Fruit fly (Drosophila melanogaster) whole organism: Measurements from ENCODE around the gene CG46304.
A peak's percentile ranks its signal among the peaks of the same experiment; 100 is the strongest.

Experiments
- CG8478 ChIP-seq: fragments of >200 bp; optimal IDR thresholded peaks from 2 replicates; lab custom pipeline; 2018; ENCODE audit warnings: inconsistent platforms
- pan ChIP-seq: fragments of >200 bp; optimal IDR thresholded peaks from 2 replicates; lab custom pipeline; 2017
- usp ChIP-seq: fragments of >200 bp; optimal IDR thresholded peaks from 2 replicates; lab custom pipeline; 2017; ENCODE audit warnings: missing biosample characterization, missing genetic modification characterization, mixed read lengths

DNA sequence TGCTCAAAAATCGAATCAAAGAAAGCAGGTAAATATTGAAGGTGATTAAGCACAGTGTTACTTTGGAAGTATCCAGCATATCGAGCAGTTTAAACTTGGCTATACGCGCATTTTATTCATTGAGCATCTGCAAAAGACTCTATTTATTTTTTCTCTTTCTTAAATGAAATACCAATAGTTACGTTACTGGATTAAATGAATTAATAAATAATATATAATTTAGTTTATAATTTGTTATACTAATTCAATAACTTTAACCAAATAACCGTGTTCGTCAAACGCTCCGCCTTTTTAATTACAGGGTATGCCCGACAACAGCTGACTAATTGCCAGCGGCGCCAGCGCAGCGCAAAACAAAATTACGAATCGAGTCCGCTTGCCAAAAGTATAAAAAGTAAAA, 20.7 kb downstream of the CG46304 start:
- TF ChIP-seq pan (lab: Kevin White, UChicago) (peak; percentile 63), CG8478 (lab: Kevin White, UChicago) (no peak), usp (GFP tag; lab: Kevin White, UChicago) (no peak)
